Fruit fly (Drosophila melanogaster): ENCODE results near the gene GAA1.

GAA1 gene

dm6 chrX:5895821-5896550, 22.8 kb upstream of the GAA1 start (continued):
- TF ChIP-seq CG1529 (GFP tag; optimal IDR thresholded peaks at IDR 0.05) = peak; percentile 92
- TF ChIP-seq CG17802 (tag; optimal IDR thresholded peaks at IDR 0.05) = peak; percentile 69
- no peak for TF ChIP-seq cad (GFP tag; optimal IDR thresholded peaks at IDR 0.05)
- peak; percentile 77 for TF ChIP-seq CG14050 (GFP tag; IDR thresholded peaks at IDR 0.05)
- TF ChIP-seq CG14014 (GFP tag; IDR thresholded peaks at IDR 0.05) = peak; percentile 90
- TF ChIP-seq sima (GFP tag; optimal IDR thresholded peaks at IDR 0.05) = peak; percentile 73
- peak; percentile 95 for TF ChIP-seq Optix (GFP tag; IDR thresholded peaks at IDR 0.05)
- peak; percentile 84 for TF ChIP-seq CG32767 (GFP tag; IDR thresholded peaks at IDR 0.05)
- peak; percentile 88 for TF ChIP-seq tap (tag; optimal IDR thresholded peaks at IDR 0.05)
- peak; percentile 80 for TF ChIP-seq Fer3 (tag; optimal IDR thresholded peaks at IDR 0.05)
- TF ChIP-seq pb (GFP tag; optimal IDR thresholded peaks at IDR 0.05) = peak; percentile 84
- TF ChIP-seq Awh (GFP tag; IDR thresholded peaks at IDR 0.05) = peak; percentile 92
- no peak for TF ChIP-seq CG7963 (GFP tag; IDR thresholded peaks at IDR 0.05; ENCODE audit: partially characterized antibody)
- peak; percentile 49 for TF ChIP-seq CG3065 (GFP tag; optimal IDR thresholded peaks at IDR 0.05)
- TF ChIP-seq al (GFP tag; IDR thresholded peaks at IDR 0.05) = peak; percentile 71
- TF ChIP-seq tx (GFP tag; optimal IDR thresholded peaks at IDR 0.05) = peak; percentile 78
- peak; percentile 96 for TF ChIP-seq CG2199 (GFP tag; IDR thresholded peaks at IDR 0.05)
- peak; percentile 50 for TF ChIP-seq grn (GFP tag; optimal IDR thresholded peaks at IDR 0.05)
- TF ChIP-seq Ptx1 (GFP tag; IDR thresholded peaks at IDR 0.05) = peak; percentile 92
- TF ChIP-seq bigmax (GFP tag; optimal IDR thresholded peaks at IDR 0.05) = no peak
- TF ChIP-seq hth (optimal IDR thresholded peaks at IDR 0.05) = no peak
- peak; percentile 92 for TF ChIP-seq tin (GFP tag; optimal IDR thresholded peaks at IDR 0.05)
- peak; percentile 92 for TF ChIP-seq fd96Cb (tag; optimal IDR thresholded peaks at IDR 0.05)
- TF ChIP-seq Hr3 (GFP tag; optimal IDR thresholded peaks at IDR 0.05) = peak; percentile 87
- TF ChIP-seq CG7786 (GFP tag; optimal IDR thresholded peaks at IDR 0.05) = peak; percentile 88
- peak; percentile 91 for TF ChIP-seq chm (GFP tag; IDR thresholded peaks at IDR 0.05)
- TF ChIP-seq cwo (GFP tag; optimal IDR thresholded peaks at IDR 0.05) = peak; percentile 73
- peak; percentile 90 for TF ChIP-seq CG12219 (GFP tag; optimal IDR thresholded peaks at IDR 0.05)
- no peak for TF ChIP-seq amos (GFP tag; IDR thresholded peaks at IDR 0.05; ENCODE audit: partially characterized antibody)
- TF ChIP-seq ssp (GFP tag; IDR thresholded peaks at IDR 0.05) = peak; percentile 83
- TF ChIP-seq sim (GFP tag; IDR thresholded peaks at IDR 0.05) = peak; percentile 92
- 0 out of 2 replicates have a peak, but pooled peaks have one; percentile 11 for TF ChIP-seq Adf1 (GFP tag; IDR thresholded peaks at IDR 0.05)
- TF ChIP-seq CG16863 (GFP tag; optimal IDR thresholded peaks at IDR 0.05) = peak; percentile 92
- TF ChIP-seq fd102C (GFP tag; optimal IDR thresholded peaks at IDR 0.05) = no peak
- TF ChIP-seq fd64A (GFP tag; optimal IDR thresholded peaks at IDR 0.05) = peak; percentile 84
- TF ChIP-seq nau (GFP tag; optimal IDR thresholded peaks at IDR 0.05) = peak; percentile 85
- TF ChIP-seq CG3726 (GFP tag; IDR thresholded peaks at IDR 0.05) = peak; percentile 96
- TF ChIP-seq CG13424 (tag; optimal IDR thresholded peaks at IDR 0.05) = peak; percentile 82
- TF ChIP-seq Mad (GFP tag; optimal IDR thresholded peaks at IDR 0.05) = peak; percentile 69
- TF ChIP-seq eve (GFP tag; optimal IDR thresholded peaks at IDR 0.05) = peak in 1 of 2 experiments; percentile 95
- peak; percentile 93 for TF ChIP-seq CG6689 (GFP tag; IDR thresholded peaks at IDR 0.05)
- no peak for TF ChIP-seq luna (GFP tag; optimal IDR thresholded peaks at IDR 0.05)
- TF ChIP-seq CG16779 (GFP tag; IDR thresholded peaks at IDR 0.05) = peak; percentile 71; the same call in 1 of the 2 replicates
- TF ChIP-seq chinmo (GFP tag; IDR thresholded peaks at IDR 0.05; ENCODE audit: partially characterized antibody) = no peak
- TF ChIP-seq CG11560 (tag; IDR thresholded peaks at IDR 0.05) = peak; percentile 80
- peak; percentile 87 for TF ChIP-seq Hsf (GFP tag; optimal IDR thresholded peaks at IDR 0.05)
- peak; percentile 76 for TF ChIP-seq CG2202 (tag; optimal IDR thresholded peaks at IDR 0.05)
- TF ChIP-seq D19B (GFP tag; optimal IDR thresholded peaks at IDR 0.05) = peak; percentile 48
- TF ChIP-seq scrt (GFP tag; optimal IDR thresholded peaks at IDR 0.05) = peak; percentile 69
- peak; percentile 99 for TF ChIP-seq Drgx (GFP tag; IDR thresholded peaks at IDR 0.05)

Data from whole organism, embryonic.